Fruit fly (Drosophila melanogaster): ENCODE results near the gene CG2310.

- no peak for TF ChIP-seq Myc (optimal IDR thresholded peaks at IDR 0.05)
- TF ChIP-seq Sin3A (optimal IDR thresholded peaks at IDR 0.05): no peak
- no peak for TF ChIP-seq insv (optimal IDR thresholded peaks at IDR 0.05)
- no peak for TF ChIP-seq psq (optimal IDR thresholded peaks at IDR 0.05)
- TF ChIP-seq h (optimal IDR thresholded peaks at IDR 0.05): no peak
Measured at dm6 chr3R:29526565-29526964, 33.2 kb upstream of the CG2310 start.

All from Kc167 (cell line).